Worm (Caenorhabditis elegans): ENCODE results near the gene clec-221.

The clec-221 gene

DNA sequence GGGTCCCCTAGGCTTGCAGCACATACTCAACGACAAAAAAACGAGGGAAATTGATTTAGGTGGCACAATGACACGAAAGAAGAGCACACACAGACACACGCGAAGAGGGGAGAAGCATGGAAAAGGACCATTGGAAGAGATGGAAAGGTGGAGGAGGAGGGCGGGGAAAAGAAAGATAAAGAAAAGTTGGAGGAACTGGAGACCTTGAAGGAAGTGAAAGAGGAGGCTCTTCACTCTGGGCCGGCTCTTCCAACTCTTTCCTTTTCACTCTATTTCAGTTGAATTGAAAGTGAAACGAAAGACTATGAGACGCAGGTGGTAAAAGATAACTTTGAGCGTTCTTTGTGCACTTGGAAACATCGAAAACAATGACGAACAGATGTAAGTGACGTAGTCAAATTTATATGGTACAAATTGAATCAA is 7.2 kb upstream of the clec-221 start (continued):
- TF ChIP-seq F16B12.6 (tag; optimal IDR thresholded peaks at IDR 0.05) (no peak), ztf-11 (tag; optimal IDR thresholded peaks at IDR 0.05) (peak in 1 of 2 experiments; percentile 18), snu-23 (GFP tag; optimal IDR thresholded peaks at IDR 0.05) (peak; percentile 85), nhr-90 (tag; optimal IDR thresholded peaks at IDR 0.05; ENCODE audit: poor library complexity) (peak; percentile 9), xbp-1 (tag; optimal IDR thresholded peaks at IDR 0.05) (peak; percentile 77), grh-1 (GFP tag; IDR thresholded peaks at IDR 0.05) (no peak), alr-1 (tag; optimal IDR thresholded peaks at IDR 0.05; ENCODE audit: borderline replicate concordance) (no peak), ets-5 (GFP tag; IDR thresholded peaks at IDR 0.05) (no peak), ceh-82 (tag; optimal IDR thresholded peaks at IDR 0.05) (peak in 1 of 3 experiments; percentile 25), jun-1 (tag; optimal IDR thresholded peaks at IDR 0.05) (peak; percentile 15), fkh-4 (tag; optimal IDR thresholded peaks at IDR 0.05; ENCODE audit: borderline replicate concordance) (peak; percentile 68), nhr-28 (tag; optimal IDR thresholded peaks at IDR 0.05) (no peak), swsn-7 (tag; optimal IDR thresholded peaks at IDR 0.05) (peak; percentile 77), nhr-77 (tag; optimal IDR thresholded peaks at IDR 0.05) (peak; percentile 48), fkh-10 (GFP tag; optimal IDR thresholded peaks at IDR 0.05) (peak; percentile 63), sup-37 (GFP tag; optimal IDR thresholded peaks at IDR 0.05) (peak; percentile 5), zip-4 (GFP tag; optimal IDR thresholded peaks at IDR 0.05) (peak; percentile 18), ces-1 (GFP tag; optimal IDR thresholded peaks at IDR 0.05) (peak; percentile 64), tlp-1 (tag; optimal IDR thresholded peaks at IDR 0.05) (no peak), sox-4 (tag; optimal IDR thresholded peaks at IDR 0.05) (no peak), nhr-19 (GFP tag; conservative IDR thresholded peaks at IDR 0.05) (peak; percentile 99), hlh-17 (GFP tag; optimal IDR thresholded peaks at IDR 0.05; ENCODE audit: borderline replicate concordance) (no peak), unc-130 (tag; optimal IDR thresholded peaks at IDR 0.05) (no peak), rnt-1 (tag; optimal IDR thresholded peaks at IDR 0.05) (peak; percentile 42), tbx-2 (tag; optimal IDR thresholded peaks at IDR 0.05) (peak; percentile 81), vab-15 (tag; optimal IDR thresholded peaks at IDR 0.05) (no peak), unc-30 (tag; optimal IDR thresholded peaks at IDR 0.05) (no peak), efl-1 (optimal IDR thresholded peaks at IDR 0.05) (peak; percentile 26 to 49), efl-1 (GFP tag; optimal IDR thresholded peaks at IDR 0.05 in 1 of 2) (peak; percentile 22 to 94), nhr-85 (tag) (peak; percentile 70), nhr-71 (tag; optimal IDR thresholded peaks at IDR 0.05) (peak; percentile 92), irx-1 (tag; optimal IDR thresholded peaks at IDR 0.05) (peak; percentile 72), nhr-84 (tag; optimal IDR thresholded peaks at IDR 0.05) (no peak), unc-86 (tag; optimal IDR thresholded peaks at IDR 0.05) (peak; percentile 78), nhr-47 (tag; optimal IDR thresholded peaks at IDR 0.05) (peak; percentile 73), C16A3.4 (tag; optimal IDR thresholded peaks at IDR 0.05) (peak; percentile 50), egl-27 (tag; optimal IDR thresholded peaks at IDR 0.05) (peak in 1 of 2 experiments; percentile 44), lsy-2 (tag; optimal IDR thresholded peaks at IDR 0.05) (peak; percentile 46 to 61), ceh-8 (GFP tag; optimal IDR thresholded peaks at IDR 0.05) (peak; percentile 74), skn-1 (tag; optimal IDR thresholded peaks at IDR 0.05) (peak; percentile 37), lin-35 (GFP tag; optimal IDR thresholded peaks at IDR 0.05) (peak; percentile 62 to 64), zag-1 (tag; optimal IDR thresholded peaks at IDR 0.05) (no peak), dpl-1 (GFP tag; optimal IDR thresholded peaks at IDR 0.05) (peak in 2 of 3 experiments; percentile 23 to 42), ama-1 (optimal IDR thresholded peaks at IDR 0.05) (no peak), egl-13 (tag; optimal IDR thresholded peaks at IDR 0.05) (peak; percentile 44), blmp-1 (tag; optimal IDR thresholded peaks at IDR 0.05) (peak; percentile 73), C34B4.2 (tag; optimal IDR thresholded peaks at IDR 0.05) (no peak), mdl-1 (tag; optimal IDR thresholded peaks at IDR 0.05) (peak in 1 of 2 experiments; percentile 53), ceh-90 (tag; optimal IDR thresholded peaks at IDR 0.05) (no peak)

Data from whole organism, L1 larva.